Worm (Caenorhabditis elegans) whole organism, L1 larva: Measurements from ENCODE around the gene cwn-2.

Experiments
- C04F5.9 ChIP-seq: sonication (generic microtip); optimal IDR thresholded peaks from 2 replicates; lab custom pipeline; 2016; ENCODE audit warnings: missing genetic modification characterization, missing compliant biosample characterization
- C16A3.4 ChIP-seq: fragments of 150-350 bp; optimal IDR thresholded peaks from 2 replicates; lab custom pipeline; 2014; ENCODE audit warnings: missing biosample characterization, missing genetic modification characterization
- C34B4.2 ChIP-seq: sonication (generic microtip); optimal IDR thresholded peaks from 2 replicates; lab custom pipeline; 2017; ENCODE audit warnings: mild to moderate bottlenecking, missing genetic modification characterization, missing compliant biosample characterization
- F16B12.6 ChIP-seq: fragments of 150-350 bp; optimal IDR thresholded peaks from 2 replicates; lab custom pipeline; 2014; ENCODE audit warnings: missing biosample characterization, missing genetic modification characterization
- aha-1 ChIP-seq: fragments of 150-350 bp; optimal IDR thresholded peaks from 2 replicates; lab custom pipeline; 2014; ENCODE audit warnings: missing biosample characterization, missing genetic modification characterization
- aly-2 ChIP-seq: fragments of 150-350 bp; optimal IDR thresholded peaks from 2 replicates; lab custom pipeline; 2014; ENCODE audit warnings: missing biosample characterization, missing genetic modification characterization
- ama-1 ChIP-seq: fragments of 150-350 bp; optimal IDR thresholded peaks from 2 replicates; lab custom pipeline; 2014
- blmp-1 ChIP-seq: fragments of 150-350 bp; optimal IDR thresholded peaks from 2 replicates; lab custom pipeline; 2014; ENCODE audit warnings: missing biosample characterization, missing genetic modification characterization
- ceh-63 ChIP-seq: fragments of 200-800 bp; sonication (Bioruptor generic); optimal IDR thresholded peaks from 2 replicates; lab custom pipeline; 2018; ENCODE audit warnings: mild to moderate bottlenecking, missing genetic modification characterization, missing compliant biosample characterization
- ceh-8 ChIP-seq: fragments of 200-800 bp; sonication (Bioruptor generic); optimal IDR thresholded peaks from 2 replicates; lab custom pipeline; 2018; ENCODE audit warnings: mild to moderate bottlenecking, missing genetic modification characterization, moderate library complexity, missing compliant biosample characterization
- ceh-90 ChIP-seq: sonication (generic microtip); optimal IDR thresholded peaks from 2 replicates; lab custom pipeline; 2016; ENCODE audit warnings: missing genetic modification characterization, missing compliant biosample characterization
- ces-1 ChIP-seq: fragments of 150-350 bp; optimal IDR thresholded peaks from 2 replicates; lab custom pipeline; 2014; ENCODE audit warnings: missing biosample characterization, missing genetic modification reagents, missing genetic modification characterization
- dsc-1 ChIP-seq: sonication (generic microtip); optimal IDR thresholded peaks from 2 replicates; lab custom pipeline; 2016; ENCODE audit warnings: mild to moderate bottlenecking, missing genetic modification characterization, missing compliant biosample characterization
- efl-1 ChIP-seq, 4 experiments: fragments of 150-350 bp; optimal IDR thresholded peaks in 3 of 4; peaks in 1 of 4; 1 replicate in 1 of 4; 2 replicates in 3 of 4; lab custom pipeline; 2014; ENCODE audit warnings: missing biosample characterization in 2 of 4, missing genetic modification characterization in 2 of 4, missing genetic modification reagents in 2 of 4
- efl-3 ChIP-seq: fragments of 200-800 bp; sonication (Bioruptor generic); optimal IDR thresholded peaks from 2 replicates; lab custom pipeline; 2018; ENCODE audit warnings: mild to moderate bottlenecking, missing genetic modification characterization, missing compliant biosample characterization
- egl-13 ChIP-seq: sonication (generic microtip); optimal IDR thresholded peaks from 2 replicates; lab custom pipeline; 2016; ENCODE audit warnings: missing genotype, missing genetic modification reagents, missing genetic modification characterization, missing compliant biosample characterization
- elt-2 ChIP-seq: sonication (generic microtip); optimal IDR thresholded peaks from 2 replicates; lab custom pipeline; 2016; ENCODE audit warnings: missing genetic modification characterization, mild to moderate bottlenecking, inconsistent platforms, missing compliant biosample characterization, missing genetic modification reagents
- elt-3 ChIP-seq, 6 experiments: fragments of 150-350 bp in 1 of 6; sonication (generic microtip); optimal IDR thresholded peaks; 2 replicates each; lab custom pipeline; 2017 to 2018; ENCODE audit warnings: missing biosample characterization in 6 of 6, missing genetic modification characterization in 6 of 6, inconsistent platforms in 1 of 6
- fkh-10 ChIP-seq: sonication (generic microtip); optimal IDR thresholded peaks from 2 replicates; lab custom pipeline; 2017; ENCODE audit warnings: missing biosample characterization, missing genetic modification reagents, missing genetic modification characterization
- fkh-4 ChIP-seq: sonication (generic microtip); optimal IDR thresholded peaks from 2 replicates; lab custom pipeline; 2016; ENCODE audit warnings: missing compliant biosample characterization, missing genetic modification characterization, borderline replicate concordance
- fkh-8 ChIP-seq: sonication (generic microtip); optimal IDR thresholded peaks from 2 replicates; lab custom pipeline; 2016; ENCODE audit warnings: mild to moderate bottlenecking, missing genetic modification characterization, missing compliant biosample characterization
- fos-1 ChIP-seq: fragments of 150-350 bp; optimal IDR thresholded peaks from 2 replicates; lab custom pipeline; 2014; ENCODE audit warnings: missing biosample characterization, missing genetic modification characterization
- hlh-17 ChIP-seq: fragments of 200-800 bp; sonication (Bioruptor generic); optimal IDR thresholded peaks from 2 replicates; lab custom pipeline; 2018; ENCODE audit warnings: missing genetic modification characterization, mild to moderate bottlenecking, missing compliant biosample characterization, moderate library complexity, borderline replicate concordance
- hlh-4 ChIP-seq: sonication (generic microtip); optimal IDR thresholded peaks from 2 replicates; lab custom pipeline; 2016; ENCODE audit warnings: mild to moderate bottlenecking, missing genetic modification characterization, missing compliant biosample characterization
- hpl-2 ChIP-seq: fragments of 150-350 bp; optimal IDR thresholded peaks from 2 replicates; lab custom pipeline; 2014; ENCODE audit warnings: missing biosample characterization, missing genetic modification reagents, missing genetic modification characterization
- isw-1 ChIP-seq: fragments of 200-800 bp; sonication (Bioruptor generic); IDR thresholded peaks from 2 replicates; pipeline ENCODE4 v1.3.6; 2022; ENCODE audit warnings: missing genetic modification characterization, missing compliant biosample characterization
- lin-13 ChIP-seq: fragments of 150-350 bp; optimal IDR thresholded peaks from 2 replicates; lab custom pipeline; 2014; ENCODE audit warnings: missing biosample characterization, missing genetic modification reagents, missing genetic modification characterization
- lin-14 ChIP-seq: fragments of 200-800 bp; sonication (Bioruptor generic); optimal IDR thresholded peaks from 2 replicates; lab custom pipeline; 2018; ENCODE audit warnings: mild to moderate bottlenecking, missing genetic modification characterization, moderate library complexity, missing compliant biosample characterization
- lin-15B ChIP-seq: fragments of 150-350 bp; sonication (generic microtip); optimal IDR thresholded peaks from 3 replicates; lab custom pipeline; 2014; ENCODE audit warnings: missing biosample characterization, missing genetic modification characterization
- lin-39 ChIP-seq: fragments of 150-350 bp; optimal IDR thresholded peaks from 2 replicates; lab custom pipeline; 2014; ENCODE audit warnings: missing biosample characterization, missing genetic modification reagents, missing genetic modification characterization
- lsy-2 ChIP-seq, 2 experiments: fragments of 150-350 bp; optimal IDR thresholded peaks; 2 replicates each; lab custom pipeline; 2014; ENCODE audit warnings: missing biosample characterization in 2 of 2, missing genetic modification characterization in 2 of 2
- mab-9 ChIP-seq: fragments of 200-800 bp; sonication (Bioruptor generic); IDR thresholded peaks from 2 replicates; pipeline ENCODE4 v1.3.6; 2022; ENCODE audit warnings: missing genetic modification reagents, missing genetic modification characterization, missing compliant biosample characterization
- mep-1 ChIP-seq: fragments of 150-350 bp; optimal IDR thresholded peaks from 2 replicates; lab custom pipeline; 2014; ENCODE audit warnings: missing biosample characterization, missing genetic modification characterization
- nhr-19 ChIP-seq: fragments of 200-800 bp; sonication (Bioruptor generic); conservative IDR thresholded peaks from 2 replicates; pipeline ENCODE4 v1.3.6; 2022; ENCODE audit warnings: missing genetic modification characterization, missing compliant biosample characterization
- nhr-237 ChIP-seq: fragments of 150-350 bp; optimal IDR thresholded peaks from 2 replicates; lab custom pipeline; 2014; ENCODE audit warnings: missing biosample characterization, missing genetic modification characterization
- nhr-71 ChIP-seq: sonication (generic microtip); optimal IDR thresholded peaks from 2 replicates; lab custom pipeline; 2016; ENCODE audit warnings: mild to moderate bottlenecking, missing genetic modification characterization, moderate library complexity, missing compliant biosample characterization
- nhr-76 ChIP-seq: sonication (generic microtip); optimal IDR thresholded peaks from 2 replicates; lab custom pipeline; 2017; ENCODE audit warnings: missing biosample characterization, missing genetic modification characterization
- nhr-84 ChIP-seq: sonication (generic microtip); optimal IDR thresholded peaks from 2 replicates; lab custom pipeline; 2017; ENCODE audit warnings: missing biosample characterization, missing genetic modification characterization
- pag-3 ChIP-seq: sonication (generic microtip); optimal IDR thresholded peaks from 2 replicates; lab custom pipeline; 2017; ENCODE audit warnings: missing genetic modification characterization, mild to moderate bottlenecking, missing compliant biosample characterization, antibody characterized with exemption, borderline replicate concordance; ENCODE audit not compliant: insufficient read depth
- rnt-1 ChIP-seq: sonication (generic microtip); optimal IDR thresholded peaks from 2 replicates; lab custom pipeline; 2016; ENCODE audit warnings: mild to moderate bottlenecking, missing genetic modification characterization, moderate library complexity, missing compliant biosample characterization
- snpc-4 ChIP-seq: fragments of 150-350 bp; optimal IDR thresholded peaks from 2 replicates; lab custom pipeline; 2014; ENCODE audit warnings: missing biosample characterization, missing genetic modification characterization
- snu-23 ChIP-seq: sonication (generic microtip); optimal IDR thresholded peaks from 2 replicates; lab custom pipeline; 2016; ENCODE audit warnings: missing genetic modification characterization, missing compliant biosample characterization
- sox-4 ChIP-seq: sonication (generic microtip); optimal IDR thresholded peaks from 2 replicates; lab custom pipeline; 2016; ENCODE audit warnings: missing genetic modification characterization, missing compliant biosample characterization
- sptf-1 ChIP-seq: fragments of 150-350 bp; optimal IDR thresholded peaks from 2 replicates; lab custom pipeline; 2014; ENCODE audit warnings: missing biosample characterization, missing genetic modification characterization
- tbx-2 ChIP-seq: sonication (generic microtip); optimal IDR thresholded peaks from 2 replicates; lab custom pipeline; 2016; ENCODE audit warnings: missing genetic modification characterization, missing compliant biosample characterization
- unc-30 ChIP-seq: sonication (generic microtip); optimal IDR thresholded peaks from 2 replicates; lab custom pipeline; 2017; ENCODE audit warnings: missing biosample characterization, missing genetic modification characterization
- zag-1 ChIP-seq: fragments of 150-350 bp; optimal IDR thresholded peaks from 2 replicates; lab custom pipeline; 2014; ENCODE audit warnings: missing biosample characterization, missing genetic modification characterization

Gene cwn-2

ce11 chrIV:10046005-10046404, 21.6 kb upstream of the cwn-2 start (continued):
- no peak for TF ChIP-seq ceh-8
- TF ChIP-seq, all 84 proteins: peak for 3

- TF ChIP-seq nhr-19 (GFP tag; lab: Robert Waterston, UW), result no peak
- no peak for TF ChIP-seq nhr-84 (tag; lab: Kevin White, UChicago)
- TF ChIP-seq ceh-90, result no peak
- no peak for TF ChIP-seq C16A3.4
- TF ChIP-seq lsy-2 (tag; optimal IDR thresholded peaks at IDR 0.05; lab: Kevin White, UChicago), result no peak
- no peak for TF ChIP-seq elt-3 (tag; optimal IDR thresholded peaks at IDR 0.05; lab: Kevin White, UChicago)
- TF ChIP-seq rnt-1 (tag; lab: Kevin White, UChicago), result no peak
- no peak for TF ChIP-seq elt-2 (tag; lab: Kevin White, UChicago)
- no peak for TF ChIP-seq dsc-1 (tag; lab: Kevin White, UChicago)
- TF ChIP-seq tbx-2 (tag; lab: Kevin White, UChicago), result no peak
- TF ChIP-seq sox-4 (tag; lab: Kevin White, UChicago), result no peak
- TF ChIP-seq lin-13 (GFP tag; lab: Kevin White, UChicago), result no peak
- no peak for TF ChIP-seq lin-39 (tag; lab: Kevin White, UChicago)
- no peak for TF ChIP-seq ceh-63 (GFP tag; lab: Kevin White, UChicago)
- no peak for TF ChIP-seq fos-1 (tag; lab: Kevin White, UChicago)
- no peak for TF ChIP-seq C04F5.9 (tag; lab: Kevin White, UChicago)
- TF ChIP-seq F16B12.6 (tag; lab: Kevin White, UChicago), result no peak
- TF ChIP-seq, all 84 proteins: peak for 0
These were observed 20.5 kb upstream of the cwn-2 start, which contains the start of gene T04B2.3 for ce11 chrIV:10047108-10047507. TSS of gene T04B2.3 (plus strand) at chrIV:10047408.

- TF ChIP-seq pag-3 (tag; lab: Kevin White, UChicago), result no peak
- TF ChIP-seq efl-3, result no peak
- TF ChIP-seq nhr-237 (tag; lab: Kevin White, UChicago), result no peak
- no peak for TF ChIP-seq unc-30
- no peak for TF ChIP-seq hpl-2
- TF ChIP-seq fkh-10 (GFP tag; lab: Kevin White, UChicago), result no peak
- TF ChIP-seq hlh-4 (tag; lab: Kevin White, UChicago), result no peak
- TF ChIP-seq ces-1 (GFP tag; lab: Kevin White, UChicago), result no peak
- TF ChIP-seq egl-13 (tag; lab: Kevin White, UChicago), result no peak
- no peak for TF ChIP-seq C04F5.9 (tag; lab: Kevin White, UChicago)
- TF ChIP-seq aly-2 (tag; lab: Kevin White, UChicago), result no peak
- peak; percentile 18 for TF ChIP-seq blmp-1 (tag; lab: Kevin White, UChicago)
- no peak for TF ChIP-seq ceh-90
- TF ChIP-seq nhr-71 (tag; lab: Kevin White, UChicago), result no peak
- TF ChIP-seq ama-1, result no peak
- TF ChIP-seq lin-14 (GFP tag; lab: Kevin White, UChicago), result peak; percentile 72
- peak; percentile 25 for TF ChIP-seq rnt-1 (tag; lab: Kevin White, UChicago)
- TF ChIP-seq isw-1, result no peak
- no peak for TF ChIP-seq mep-1
- TF ChIP-seq zag-1 (tag; lab: Kevin White, UChicago), result no peak
- no peak for TF ChIP-seq sptf-1 (tag; lab: Kevin White, UChicago)
- TF ChIP-seq nhr-76 (tag; lab: Kevin White, UChicago), result no peak
- TF ChIP-seq fkh-4 (tag; lab: Kevin White, UChicago), result no peak
- TF ChIP-seq snu-23 (GFP tag; lab: Kevin White, UChicago), result no peak
- TF ChIP-seq snpc-4, result no peak
- no peak for TF ChIP-seq hlh-17 (GFP tag; lab: Kevin White, UChicago)
- TF ChIP-seq C34B4.2 (tag; lab: Kevin White, UChicago), result no peak
- TF ChIP-seq efl-1 (optimal IDR thresholded peaks at IDR 0.05; lab: Kevin White, UChicago), result no peak
- peak in 1 of 2 experiments; percentile 59 for TF ChIP-seq efl-1 (GFP tag; optimal IDR thresholded peaks at IDR 0.05 in 1 of 2; lab: Kevin White, UChicago)
- TF ChIP-seq aha-1 (tag; lab: Kevin White, UChicago), result no peak
- no peak for TF ChIP-seq nhr-19 (GFP tag; lab: Robert Waterston, UW)
- TF ChIP-seq mab-9, result no peak
- TF ChIP-seq fkh-8 (tag; lab: Kevin White, UChicago), result no peak
- TF ChIP-seq lin-15B (tag; lab: Kevin White, UChicago), result no peak
- TF ChIP-seq ceh-8, result no peak
These were observed 19.3 kb upstream of the cwn-2 start for ce11 chrIV:10048268-10048667.
